Fruit fly (Drosophila melanogaster) whole organism, larva: Measurements from ENCODE around the gene CG7768.

Experiments used
- noc ChIP-seq: fragments of 200-800 bp; sonication (Bioruptor generic); optimal IDR thresholded peaks from 3 replicates; lab custom pipeline; 2019; ENCODE audit warnings: missing biosample characterization, mild to moderate bottlenecking, missing genetic modification characterization, moderate library complexity

Gene CG7768

DNA sequence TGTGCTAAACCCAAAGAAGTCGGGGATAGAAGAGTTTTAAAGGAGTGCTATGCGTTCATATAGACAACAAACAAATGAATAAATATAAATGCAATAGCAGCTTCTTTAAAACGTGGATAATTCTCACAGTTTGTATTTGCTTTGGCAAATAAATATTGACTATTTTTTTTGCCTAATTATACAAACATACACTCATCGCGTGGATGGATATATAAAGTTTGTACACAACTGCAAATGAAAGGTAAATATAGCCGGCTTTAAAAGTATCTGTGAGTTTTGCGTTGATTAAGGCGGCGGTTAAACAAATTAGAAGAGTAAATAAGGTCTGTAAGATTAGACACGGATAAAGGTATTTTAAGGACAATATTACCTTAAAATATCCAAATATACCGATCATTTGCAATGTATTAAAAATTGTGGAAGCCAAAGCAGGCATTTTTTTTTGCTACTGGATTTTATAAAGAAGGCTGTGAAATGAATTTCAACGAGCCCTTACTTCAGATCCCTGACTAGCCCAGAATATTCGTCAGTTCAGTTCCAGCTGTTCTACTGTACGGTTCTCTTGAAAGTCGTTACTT is at the start of gene CG7768:
CG7768 (plus strand) TSS at position 528 of the 578 bp plus-strand sequence.
- TF ChIP-seq noc (tag; lab: Kevin White, UChicago) = peak; percentile 88

- TF ChIP-seq noc (tag; lab: Kevin White, UChicago) = no peak
Observed at dm6 chr3L:14170531-14170930, 47.5 kb upstream of the CG7768 start.

DNA sequence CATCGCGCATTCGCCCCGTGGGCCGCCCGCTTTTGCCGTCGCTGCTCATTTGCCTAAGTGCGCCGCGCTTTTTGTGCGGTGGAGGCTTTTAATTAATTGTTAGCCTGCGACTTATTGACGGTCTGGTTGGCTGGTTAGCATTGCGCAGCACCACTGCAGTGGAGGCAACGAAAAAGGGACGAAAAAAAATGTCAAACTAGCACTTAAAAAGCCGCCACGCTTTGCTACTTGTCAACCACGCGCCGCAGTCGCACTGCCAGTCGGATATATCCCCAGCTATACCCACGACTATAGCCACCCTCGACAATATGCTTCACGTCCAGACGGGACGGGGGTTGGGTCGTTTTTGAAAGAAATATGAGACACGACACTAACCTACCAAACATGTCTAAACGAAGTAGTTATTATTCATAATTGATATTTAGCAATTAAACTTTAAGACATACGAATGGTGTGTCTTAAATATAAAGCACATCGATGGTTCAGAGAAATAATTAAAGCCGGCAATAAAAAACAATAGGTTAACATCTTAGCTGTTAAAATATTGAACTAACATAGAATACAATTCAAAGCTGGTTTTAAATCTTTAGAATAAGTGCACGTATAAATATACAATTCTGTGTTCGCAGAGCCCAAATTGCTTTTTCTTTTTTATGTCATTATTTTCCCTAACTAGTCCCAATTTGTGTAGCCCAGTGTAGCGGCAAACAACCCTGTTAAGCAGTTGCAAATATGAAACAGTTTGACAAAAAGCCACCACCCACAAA is 45.6 kb upstream of the CG7768 start:
- no peak for TF ChIP-seq noc (tag; lab: Kevin White, UChicago)

- TF ChIP-seq noc (tag; lab: Kevin White, UChicago) = no peak
Observed at dm6 chr3L:14173325-14173724, 44.7 kb upstream of the CG7768 start.

DNA sequence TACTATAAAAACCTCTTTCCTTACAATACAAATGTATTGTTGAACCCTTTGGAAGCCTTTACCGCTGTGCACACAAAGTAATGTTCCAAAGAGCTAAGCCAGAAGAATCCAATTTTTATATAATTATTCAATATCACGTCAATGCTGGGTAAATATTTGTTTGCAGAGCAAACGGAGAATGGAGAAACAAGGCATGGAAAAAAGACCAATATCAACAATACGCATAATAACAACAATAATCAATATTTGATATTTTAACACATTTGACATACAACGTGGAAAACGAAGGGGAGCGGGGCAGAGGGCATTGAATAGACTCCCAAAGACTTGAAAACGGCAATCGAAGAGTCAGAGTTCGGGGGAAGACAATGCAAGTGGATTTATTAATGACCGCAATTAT is 43.8 kb upstream of the CG7768 start:
- peak; percentile 71 for TF ChIP-seq noc (tag; lab: Kevin White, UChicago)

DNA sequence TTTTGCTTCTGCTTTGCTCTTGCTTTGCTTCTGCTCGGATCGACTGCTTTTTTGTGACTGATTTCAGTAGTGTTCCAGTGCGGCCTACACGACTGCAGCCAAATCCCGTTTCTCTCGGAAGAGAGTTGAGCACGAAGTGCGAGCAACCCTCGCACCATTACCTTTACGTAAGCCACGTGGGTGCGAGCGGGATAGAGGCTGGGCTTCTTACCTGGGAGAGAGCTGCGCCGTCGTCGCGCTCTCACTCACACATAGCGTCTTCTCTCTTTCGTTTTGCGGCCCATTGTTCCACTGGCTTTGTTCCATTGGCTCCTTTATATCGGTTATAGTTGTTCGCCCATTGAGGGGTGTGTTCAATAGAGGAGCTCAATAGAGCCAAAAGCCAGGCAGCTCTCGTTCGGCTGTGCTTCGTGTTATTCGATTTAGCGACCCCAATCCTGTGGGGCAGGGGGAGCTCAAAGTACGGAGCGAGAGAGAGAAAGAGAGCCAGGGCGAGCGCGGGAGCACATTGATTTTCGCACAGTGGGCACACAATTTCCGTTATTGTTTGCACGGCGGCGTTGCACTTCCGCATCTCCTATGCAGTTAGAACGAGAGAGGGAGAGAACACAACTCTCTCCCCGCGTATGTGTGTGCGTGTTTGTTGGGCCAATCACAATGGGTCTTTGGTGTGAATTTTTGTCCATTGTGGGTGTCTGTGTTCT is 40.4 kb upstream of the CG7768 start:
- no peak for TF ChIP-seq noc (tag; lab: Kevin White, UChicago)

- no peak for TF ChIP-seq noc (tag; lab: Kevin White, UChicago)
Observed at dm6 chr3L:14178520-14178919, 39.5 kb upstream of the CG7768 start, which contains the start of gene D. D (minus strand) TSS chr3L:14178620.

DNA sequence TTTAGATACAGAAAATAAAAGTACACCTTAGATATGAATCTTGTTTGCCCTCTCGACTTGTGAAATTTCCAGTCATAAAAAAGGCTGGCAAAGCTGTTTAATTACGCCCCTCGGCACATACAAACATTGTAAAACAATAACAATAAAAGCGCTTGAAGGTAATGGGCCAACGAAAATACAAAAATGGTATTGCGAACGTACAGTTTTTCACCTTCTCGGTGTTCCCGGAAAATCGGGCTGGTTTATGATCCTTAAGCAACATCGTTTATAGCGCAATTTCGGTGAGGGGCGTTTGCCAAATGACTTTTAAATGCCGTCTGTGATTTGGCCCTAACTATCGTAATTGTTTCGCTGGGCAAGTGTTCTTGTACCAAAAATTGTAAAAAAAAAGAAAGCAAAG is 33.0 kb upstream of the CG7768 start:
- no peak for TF ChIP-seq noc (tag; lab: Kevin White, UChicago)

DNA sequence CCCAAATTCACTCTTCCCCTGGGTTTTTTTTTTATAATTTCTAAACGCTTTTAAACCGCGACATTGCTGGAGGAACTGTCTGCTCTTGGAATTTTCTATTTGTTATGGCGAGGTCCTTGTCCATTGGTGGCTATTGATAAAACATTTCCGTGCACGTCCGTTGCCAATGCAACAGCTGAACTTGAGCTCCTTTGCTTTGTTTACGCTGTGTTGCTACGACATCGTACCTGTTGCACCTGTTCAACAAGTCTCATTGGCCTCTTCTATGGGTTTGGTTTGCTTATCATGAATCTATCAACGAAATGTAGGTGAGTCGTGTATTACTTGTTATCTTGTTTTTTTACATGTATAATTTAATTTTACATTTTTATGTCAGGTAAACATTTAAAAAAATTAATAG is 28.6 kb upstream of the CG7768 start, which contains the start of gene nan:
nan (minus strand) TSS at position 218 of the 400 bp plus-strand sequence.
- no peak for TF ChIP-seq noc (tag; lab: Kevin White, UChicago)

DNA sequence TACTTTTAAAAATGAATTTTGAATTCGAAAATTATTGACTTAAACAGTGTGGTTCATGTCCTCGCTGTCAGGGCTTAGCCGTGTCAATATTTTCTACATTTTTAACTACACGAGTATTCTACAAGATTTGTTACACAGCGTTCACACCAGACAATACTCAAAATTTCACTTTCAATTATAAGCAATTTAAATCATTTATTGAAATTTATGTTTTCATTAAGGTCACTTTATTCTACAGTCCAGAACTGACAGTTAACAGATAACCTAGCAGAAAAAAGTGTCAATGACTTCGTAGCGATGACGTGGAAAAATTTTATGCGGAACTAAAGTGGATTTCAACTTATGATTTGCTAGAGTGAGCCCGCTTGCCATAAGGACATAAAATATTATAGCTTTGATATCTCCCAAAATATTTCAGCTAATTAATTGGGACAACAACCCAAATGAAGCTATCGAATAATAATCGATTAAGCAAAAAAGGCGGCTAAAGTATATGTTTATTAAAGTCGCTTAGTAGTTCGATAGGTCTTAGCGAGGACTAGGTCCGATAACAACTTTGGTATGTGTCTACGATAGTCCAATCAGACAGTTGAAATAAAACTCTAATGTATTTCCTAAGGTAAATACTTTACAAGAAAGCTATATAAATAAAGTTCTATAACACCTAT is 27.9 kb upstream of the CG7768 start:
- TF ChIP-seq noc (tag; lab: Kevin White, UChicago) = no peak

DNA sequence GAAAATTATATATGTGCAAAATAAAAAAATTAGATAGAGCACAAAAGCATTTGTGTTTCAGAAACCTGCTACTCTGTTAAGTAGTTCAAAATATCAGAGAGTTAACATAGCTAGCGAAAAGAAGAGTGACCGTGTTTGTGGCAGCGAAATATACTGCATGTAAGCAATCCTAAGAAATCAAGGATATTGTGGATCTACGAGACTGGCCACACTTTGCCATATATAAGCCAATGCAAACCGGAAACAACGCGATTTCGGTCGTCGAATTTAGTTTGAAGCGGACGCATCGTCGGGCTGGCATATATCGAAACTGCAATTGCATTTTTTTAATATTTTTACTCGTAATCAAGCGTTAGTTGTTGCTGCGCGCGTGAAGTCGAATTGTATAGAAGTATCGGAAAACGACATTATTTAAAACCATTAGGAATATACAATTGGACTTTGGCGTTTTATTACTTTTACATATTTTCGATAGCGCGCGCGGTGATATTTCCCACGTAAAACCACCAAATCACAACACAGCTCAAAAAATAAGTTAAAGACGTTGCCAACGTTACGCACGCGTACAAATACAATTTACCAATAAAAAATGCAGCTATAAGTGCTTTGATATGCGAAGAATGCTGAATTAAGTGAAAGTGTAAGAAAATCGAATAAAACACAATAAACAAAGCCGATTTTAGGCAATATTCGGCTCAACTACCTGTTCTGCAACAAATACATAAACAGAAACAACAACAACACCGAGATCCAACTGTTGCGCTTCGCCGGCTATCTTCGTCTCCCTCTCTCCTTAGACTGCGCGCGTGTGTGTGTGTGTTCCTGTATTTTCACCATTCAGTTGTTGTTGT is 27.2 kb upstream of the CG7768 start, which contains the start of gene nuf:
nuf (plus strand) TSS at position 246 of the 851 bp plus-strand sequence.
- TF ChIP-seq noc (tag; lab: Kevin White, UChicago) = peak; percentile 19

- no peak for TF ChIP-seq noc (tag; lab: Kevin White, UChicago)
Observed at dm6 chr3L:14191476-14191752, 26.6 kb upstream of the CG7768 start.

DNA sequence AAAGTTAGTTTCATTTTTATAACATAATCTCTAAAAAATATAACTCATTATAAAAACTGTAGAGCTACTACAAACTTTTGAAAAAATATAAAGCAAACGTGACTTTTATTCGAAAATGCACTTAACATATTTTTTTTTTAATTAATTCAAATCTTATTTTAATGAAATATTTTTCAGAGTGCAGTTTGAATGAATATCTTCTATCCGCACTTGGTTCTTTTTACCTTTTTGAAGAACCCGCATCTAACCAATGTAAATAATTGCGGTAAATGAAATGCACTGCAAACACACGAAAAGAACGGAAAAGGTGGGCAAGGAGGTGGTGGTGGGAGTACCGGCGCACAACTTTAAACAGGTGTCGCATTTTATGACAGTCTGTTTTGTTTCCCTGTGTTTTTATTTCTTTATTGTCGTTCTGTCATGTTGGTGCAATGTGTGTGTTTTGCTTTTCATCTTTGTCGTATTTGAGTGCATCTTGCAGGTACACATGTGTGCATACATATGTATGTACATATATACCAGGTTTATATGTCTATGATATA is 24.0 kb upstream of the CG7768 start:
- no peak for TF ChIP-seq noc (tag; lab: Kevin White, UChicago)

- no peak for TF ChIP-seq noc (tag; lab: Kevin White, UChicago)
Observed at dm6 chr3L:14195714-14196113, 22.3 kb upstream of the CG7768 start.

DNA sequence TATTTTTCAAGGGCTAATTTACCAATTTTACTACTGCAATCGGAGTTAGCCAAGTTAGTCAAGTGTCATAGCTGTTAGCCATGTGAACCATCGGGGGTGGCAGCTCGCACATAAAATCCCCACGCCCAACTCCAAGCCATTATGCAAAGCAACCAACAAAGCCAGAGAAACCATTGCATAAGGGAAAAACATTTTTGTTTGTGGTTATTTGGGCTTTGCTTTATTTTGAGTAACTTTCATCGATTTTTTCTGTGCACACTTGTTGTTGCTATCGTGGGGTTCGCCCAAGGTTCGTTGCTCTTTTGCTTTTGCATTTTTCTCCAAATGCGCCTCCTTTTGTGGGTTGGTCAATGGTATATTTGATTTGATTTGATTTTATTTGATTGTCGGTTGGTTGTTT is 19.8 kb upstream of the CG7768 start:
- no peak for TF ChIP-seq noc (tag; lab: Kevin White, UChicago)
